Fruit fly (Drosophila melanogaster): ENCODE data around the gene mthl10.

mthl10 gene

dm6 chr3L:350651-351228 lies 8.0 kb upstream of the mthl10 start (continued):
- TF ChIP-seq CG9437 (GFP tag; optimal IDR thresholded peaks at IDR 0.05) (peak; percentile 51), row (GFP tag; IDR thresholded peaks at IDR 0.05) (peak; percentile 88), slp2 (GFP tag; optimal IDR thresholded peaks at IDR 0.05) (peak; percentile 55), luna (GFP tag; optimal IDR thresholded peaks at IDR 0.05) (peak; percentile 43), CG3281 (GFP tag; optimal IDR thresholded peaks at IDR 0.05) (peak; percentile 76), CG31224 (GFP tag; IDR thresholded peaks at IDR 0.05) (peak; percentile 69), CG18764 (GFP tag; optimal IDR thresholded peaks at IDR 0.05) (peak; percentile 68), phol (tag; optimal IDR thresholded peaks at IDR 0.05) (peak; percentile 80), CG12659 (GFP tag; optimal IDR thresholded peaks at IDR 0.05) (peak; percentile 68), MESR4 (GFP tag; optimal IDR thresholded peaks at IDR 0.05) (no peak), dati (GFP tag; IDR thresholded peaks at IDR 0.05) (peak; percentile 62; the same call in 1 of the 2 replicates), nerfin-1 (tag; optimal IDR thresholded peaks at IDR 0.05) (peak; percentile 45), CG15514 (GFP tag; optimal IDR thresholded peaks at IDR 0.05) (peak; percentile 43), fd3F (GFP tag; optimal IDR thresholded peaks at IDR 0.05) (peak; percentile 56), CG14014 (GFP tag; IDR thresholded peaks at IDR 0.05) (peak; percentile 80), amos (GFP tag; IDR thresholded peaks at IDR 0.05; ENCODE audit: partially characterized antibody) (no peak), CG11247 (GFP tag; IDR thresholded peaks at IDR 0.05) (peak; percentile 83), sc (optimal IDR thresholded peaks at IDR 0.05) (no peak), sc (GFP tag; optimal IDR thresholded peaks at IDR 0.05) (peak; percentile 12), CG8924 (tag; optimal IDR thresholded peaks at IDR 0.05) (peak; percentile 77), Sox102F (GFP tag; optimal IDR thresholded peaks at IDR 0.05) (peak; percentile 80), tup (GFP tag; optimal IDR thresholded peaks at IDR 0.05) (no peak), Hmr (GFP tag; optimal IDR thresholded peaks at IDR 0.05) (peak; percentile 66), CG6854 (GFP tag; optimal IDR thresholded peaks at IDR 0.05) (peak; percentile 0), Asciz (GFP tag; optimal IDR thresholded peaks at IDR 0.05) (peak; percentile 37), CG6813 (GFP tag; optimal IDR thresholded peaks at IDR 0.05) (no peak), unpg (GFP tag; optimal IDR thresholded peaks at IDR 0.05) (peak; percentile 76), CG8359 (GFP tag; optimal IDR thresholded peaks at IDR 0.05; ENCODE audit: borderline replicate concordance) (no peak), MBD-R2 (GFP tag; IDR thresholded peaks at IDR 0.05) (peak; percentile 63; the same call in 1 of the 2 replicates), chm (GFP tag; IDR thresholded peaks at IDR 0.05) (peak; percentile 55; the same call in 1 of the 2 replicates), CG12104 (GFP tag; optimal IDR thresholded peaks at IDR 0.05) (no peak), Med (GFP tag) (peak; percentile 92), CHES-1-like (GFP tag; optimal IDR thresholded peaks at IDR 0.05) (no peak), ranshi (GFP tag; IDR thresholded peaks at IDR 0.05) (peak; percentile 88), ERR (GFP tag; optimal IDR thresholded peaks at IDR 0.05) (peak; percentile 35), Opbp (GFP tag; IDR thresholded peaks at IDR 0.05; ENCODE audit: partially characterized antibody) (no peak), mirr (GFP tag; optimal IDR thresholded peaks at IDR 0.05) (peak; percentile 8), H2.0 (GFP tag; IDR thresholded peaks at IDR 0.05) (peak; percentile 76), E2f2 (GFP tag; IDR thresholded peaks at IDR 0.05) (peak; percentile 40; the same call in 1 of the 2 replicates), Xrp1 (GFP tag; IDR thresholded peaks at IDR 0.05) (peak; percentile 83), Xbp1 (GFP tag; optimal IDR thresholded peaks at IDR 0.05) (peak; percentile 72), Chrac-16 (GFP tag; optimal IDR thresholded peaks at IDR 0.05) (peak; percentile 59), CG9727 (GFP tag; optimal IDR thresholded peaks at IDR 0.05) (peak; percentile 80), CG6765 (GFP tag; optimal IDR thresholded peaks at IDR 0.05) (no peak), danr (GFP tag; IDR thresholded peaks at IDR 0.05) (no peak; the same call in 1 of the 2 replicates), CG2202 (tag; optimal IDR thresholded peaks at IDR 0.05) (peak; percentile 15), Aef1 (GFP tag; IDR thresholded peaks at IDR 0.05) (peak; percentile 75), CG10267 (tag; optimal IDR thresholded peaks at IDR 0.05) (peak; percentile 76), Dek (tag; optimal IDR thresholded peaks at IDR 0.05) (peak; percentile 64)
